Worm (Caenorhabditis elegans) whole organism, L1 larva: ENCODE measurements around the gene aak-1.

ENCODE experiments used
- C16A3.4 ChIP-seq: fragments of 150-350 bp; optimal IDR thresholded peaks from 2 replicates; lab custom pipeline; 2014; ENCODE audit warnings: missing biosample characterization, missing genetic modification characterization
- Y116A8C.19 ChIP-seq: sonication (generic microtip); optimal IDR thresholded peaks from 2 replicates; lab custom pipeline; 2016; ENCODE audit warnings: missing compliant biosample characterization, missing genetic modification characterization, borderline replicate concordance
- aly-2 ChIP-seq: fragments of 150-350 bp; optimal IDR thresholded peaks from 2 replicates; lab custom pipeline; 2014; ENCODE audit warnings: missing biosample characterization, missing genetic modification characterization
- ama-1 ChIP-seq: fragments of 150-350 bp; optimal IDR thresholded peaks from 2 replicates; lab custom pipeline; 2014
- ceh-63 ChIP-seq: fragments of 200-800 bp; sonication (Bioruptor generic); optimal IDR thresholded peaks from 2 replicates; lab custom pipeline; 2018; ENCODE audit warnings: mild to moderate bottlenecking, missing genetic modification characterization, missing compliant biosample characterization
- ceh-82 ChIP-seq, 3 experiments: fragments of 150-350 bp in 1 of 3; sonication (generic microtip) in 2 of 3; optimal IDR thresholded peaks; 2 replicates each; lab custom pipeline; 2014 to 2017; ENCODE audit warnings: missing biosample characterization in 3 of 3, missing genetic modification characterization in 3 of 3
- ces-1 ChIP-seq: fragments of 150-350 bp; optimal IDR thresholded peaks from 2 replicates; lab custom pipeline; 2014; ENCODE audit warnings: missing biosample characterization, missing genetic modification reagents, missing genetic modification characterization
- dpl-1 ChIP-seq, 3 experiments: fragments of 150-350 bp in 2 of 3; sonication (generic microtip) in 1 of 3; optimal IDR thresholded peaks; 2 replicates each; lab custom pipeline; 2014 to 2017; ENCODE audit warnings: missing biosample characterization in 3 of 3, missing genetic modification characterization in 3 of 3, missing genetic modification reagents in 3 of 3
- dsc-1 ChIP-seq: sonication (generic microtip); optimal IDR thresholded peaks from 2 replicates; lab custom pipeline; 2016; ENCODE audit warnings: mild to moderate bottlenecking, missing genetic modification characterization, missing compliant biosample characterization
- efl-1 ChIP-seq, 4 experiments: fragments of 150-350 bp; optimal IDR thresholded peaks in 3 of 4; peaks in 1 of 4; 1 replicate in 1 of 4; 2 replicates in 3 of 4; lab custom pipeline; 2014; ENCODE audit warnings: missing biosample characterization in 2 of 4, missing genetic modification characterization in 2 of 4, missing genetic modification reagents in 2 of 4
- egl-13 ChIP-seq: sonication (generic microtip); optimal IDR thresholded peaks from 2 replicates; lab custom pipeline; 2016; ENCODE audit warnings: missing genotype, missing genetic modification reagents, missing genetic modification characterization, missing compliant biosample characterization
- elt-2 ChIP-seq: sonication (generic microtip); optimal IDR thresholded peaks from 2 replicates; lab custom pipeline; 2016; ENCODE audit warnings: missing genetic modification characterization, mild to moderate bottlenecking, inconsistent platforms, missing compliant biosample characterization, missing genetic modification reagents
- elt-3 ChIP-seq, 6 experiments: fragments of 150-350 bp in 1 of 6; sonication (generic microtip); optimal IDR thresholded peaks; 2 replicates each; lab custom pipeline; 2017 to 2018; ENCODE audit warnings: missing biosample characterization in 6 of 6, missing genetic modification characterization in 6 of 6, inconsistent platforms in 1 of 6
- fkh-10 ChIP-seq: sonication (generic microtip); optimal IDR thresholded peaks from 2 replicates; lab custom pipeline; 2017; ENCODE audit warnings: missing biosample characterization, missing genetic modification reagents, missing genetic modification characterization
- fkh-8 ChIP-seq: sonication (generic microtip); optimal IDR thresholded peaks from 2 replicates; lab custom pipeline; 2016; ENCODE audit warnings: mild to moderate bottlenecking, missing genetic modification characterization, missing compliant biosample characterization
- fos-1 ChIP-seq: fragments of 150-350 bp; optimal IDR thresholded peaks from 2 replicates; lab custom pipeline; 2014; ENCODE audit warnings: missing biosample characterization, missing genetic modification characterization
- jun-1 ChIP-seq: fragments of 150-350 bp; optimal IDR thresholded peaks from 2 replicates; lab custom pipeline; 2014; ENCODE audit warnings: missing biosample characterization, missing genetic modification reagents, missing genetic modification characterization
- lin-13 ChIP-seq: fragments of 150-350 bp; optimal IDR thresholded peaks from 2 replicates; lab custom pipeline; 2014; ENCODE audit warnings: missing biosample characterization, missing genetic modification reagents, missing genetic modification characterization
- lin-14 ChIP-seq: fragments of 200-800 bp; sonication (Bioruptor generic); optimal IDR thresholded peaks from 2 replicates; lab custom pipeline; 2018; ENCODE audit warnings: mild to moderate bottlenecking, missing genetic modification characterization, moderate library complexity, missing compliant biosample characterization
- lin-35 ChIP-seq, 2 experiments: fragments of 150-350 bp; optimal IDR thresholded peaks; 2 replicates each; lab custom pipeline; 2014; ENCODE audit warnings: missing biosample characterization in 2 of 2, missing genetic modification characterization in 2 of 2, missing genetic modification reagents in 2 of 2
- lsy-2 ChIP-seq, 2 experiments: fragments of 150-350 bp; optimal IDR thresholded peaks; 2 replicates each; lab custom pipeline; 2014; ENCODE audit warnings: missing biosample characterization in 2 of 2, missing genetic modification characterization in 2 of 2
- mdl-1 ChIP-seq, 2 experiments: fragments of 150-350 bp; optimal IDR thresholded peaks; 2 replicates each; lab custom pipeline; 2014 to 2017; ENCODE audit warnings: missing biosample characterization in 2 of 2, missing genetic modification characterization in 2 of 2, inconsistent platforms in 1 of 2
- mef-2 ChIP-seq: fragments of 150-350 bp; optimal IDR thresholded peaks from 2 replicates; lab custom pipeline; 2014; ENCODE audit warnings: missing biosample characterization, missing genetic modification characterization
- mep-1 ChIP-seq: fragments of 150-350 bp; optimal IDR thresholded peaks from 2 replicates; lab custom pipeline; 2014; ENCODE audit warnings: missing biosample characterization, missing genetic modification characterization
- nhr-11 ChIP-seq: fragments of 150-350 bp; optimal IDR thresholded peaks from 2 replicates; lab custom pipeline; 2014; ENCODE audit warnings: missing biosample characterization, missing genetic modification characterization
- nhr-19 ChIP-seq: fragments of 200-800 bp; sonication (Bioruptor generic); conservative IDR thresholded peaks from 2 replicates; pipeline ENCODE4 v1.3.6; 2022; ENCODE audit warnings: missing genetic modification characterization, missing compliant biosample characterization
- nhr-20 ChIP-seq: sonication (generic microtip); optimal IDR thresholded peaks from 2 replicates; lab custom pipeline; 2016; ENCODE audit warnings: mild to moderate bottlenecking, missing genetic modification characterization, missing compliant biosample characterization
- nhr-237 ChIP-seq: fragments of 150-350 bp; optimal IDR thresholded peaks from 2 replicates; lab custom pipeline; 2014; ENCODE audit warnings: missing biosample characterization, missing genetic modification characterization
- nhr-71 ChIP-seq: sonication (generic microtip); optimal IDR thresholded peaks from 2 replicates; lab custom pipeline; 2016; ENCODE audit warnings: mild to moderate bottlenecking, missing genetic modification characterization, moderate library complexity, missing compliant biosample characterization
- nhr-76 ChIP-seq: sonication (generic microtip); optimal IDR thresholded peaks from 2 replicates; lab custom pipeline; 2017; ENCODE audit warnings: missing biosample characterization, missing genetic modification characterization
- nhr-77 ChIP-seq: fragments of 150-350 bp; optimal IDR thresholded peaks from 2 replicates; lab custom pipeline; 2014; ENCODE audit warnings: missing biosample characterization, missing genetic modification characterization
- nhr-85 ChIP-seq: sonication (generic microtip); peaks from one replicate; lab custom pipeline; 2016; ENCODE audit warnings: missing genetic modification characterization, inconsistent platforms, missing compliant biosample characterization
- nhr-90 ChIP-seq: sonication (generic microtip); optimal IDR thresholded peaks from 2 replicates; lab custom pipeline; 2016; ENCODE audit warnings: mild to moderate bottlenecking, missing genetic modification characterization, missing compliant biosample characterization; ENCODE audit not compliant: poor library complexity
- rnt-1 ChIP-seq: sonication (generic microtip); optimal IDR thresholded peaks from 2 replicates; lab custom pipeline; 2016; ENCODE audit warnings: mild to moderate bottlenecking, missing genetic modification characterization, moderate library complexity, missing compliant biosample characterization
- skn-1 ChIP-seq: fragments of 150-350 bp; optimal IDR thresholded peaks from 2 replicates; lab custom pipeline; 2014; ENCODE audit warnings: missing biosample characterization, missing genetic modification characterization
- snpc-4 ChIP-seq: fragments of 150-350 bp; optimal IDR thresholded peaks from 2 replicates; lab custom pipeline; 2014; ENCODE audit warnings: missing biosample characterization, missing genetic modification characterization
- snu-23 ChIP-seq: sonication (generic microtip); optimal IDR thresholded peaks from 2 replicates; lab custom pipeline; 2016; ENCODE audit warnings: missing genetic modification characterization, missing compliant biosample characterization
- sox-4 ChIP-seq: sonication (generic microtip); optimal IDR thresholded peaks from 2 replicates; lab custom pipeline; 2016; ENCODE audit warnings: missing genetic modification characterization, missing compliant biosample characterization
- swsn-7 ChIP-seq: sonication (generic microtip); optimal IDR thresholded peaks from 2 replicates; lab custom pipeline; 2016; ENCODE audit warnings: missing genetic modification characterization, missing compliant biosample characterization
- tbx-2 ChIP-seq: sonication (generic microtip); optimal IDR thresholded peaks from 2 replicates; lab custom pipeline; 2016; ENCODE audit warnings: missing genetic modification characterization, missing compliant biosample characterization
- unc-130 ChIP-seq: fragments of 150-350 bp; optimal IDR thresholded peaks from 2 replicates; lab custom pipeline; 2017; ENCODE audit warnings: missing biosample characterization, missing genetic modification characterization, inconsistent platforms
- unc-30 ChIP-seq: sonication (generic microtip); optimal IDR thresholded peaks from 2 replicates; lab custom pipeline; 2017; ENCODE audit warnings: missing biosample characterization, missing genetic modification characterization
- unc-62 ChIP-seq: fragments of 150-350 bp; optimal IDR thresholded peaks from 2 replicates; lab custom pipeline; 2014; ENCODE audit warnings: missing biosample characterization, missing genetic modification reagents, missing genetic modification characterization
- unc-98 ChIP-seq: fragments of 200-800 bp; sonication (Bioruptor generic); IDR thresholded peaks from 2 replicates; pipeline ENCODE4 v1.3.6; 2022; ENCODE audit warnings: missing genetic modification characterization, missing compliant biosample characterization
- xbp-1 ChIP-seq: sonication (generic microtip); optimal IDR thresholded peaks from 2 replicates; lab custom pipeline; 2016; ENCODE audit warnings: missing genetic modification characterization, missing compliant biosample characterization

The aak-1 gene

ce11 chrIII:8791235-8791634, 30.3 kb upstream of the aak-1 start, which contains the start of the genes zfp-1 and F54F2.14:
Gene zfp-1, plus strand, starts transcription at chrIII:8791535.
Gene F54F2.14, plus strand, starts transcription at chrIII:8791546.
- TF ChIP-seq nhr-20 (no peak), nhr-237 (tag; lab: Kevin White, UChicago) (no peak), nhr-90 (no peak), ces-1 (GFP tag; lab: Kevin White, UChicago) (no peak)

ce11 chrIII:8788690-8789089, 27.8 kb upstream of the aak-1 start:
- TF ChIP-seq dsc-1 (tag; lab: Kevin White, UChicago), result peak; percentile 7
- peak; percentile 45 for TF ChIP-seq lin-14 (GFP tag; lab: Kevin White, UChicago)
- TF ChIP-seq rnt-1, result peak; percentile 21
- TF ChIP-seq nhr-85 (tag; lab: Kevin White, UChicago), result no peak
- TF ChIP-seq efl-1 (optimal IDR thresholded peaks at IDR 0.05; lab: Kevin White, UChicago), result no peak
- TF ChIP-seq efl-1 (GFP tag; optimal IDR thresholded peaks at IDR 0.05 in 1 of 2; lab: Kevin White, UChicago), result peak in 1 of 2 experiments; percentile 67

- TF ChIP-seq unc-30 (tag; lab: Kevin White, UChicago), result no peak
- TF ChIP-seq mef-2 (tag; lab: Kevin White, UChicago), result no peak
- no peak for TF ChIP-seq fos-1 (tag; lab: Kevin White, UChicago)
These were observed 25.2 kb upstream of the aak-1 start, which contains the start of gene K02D10.8 for ce11 chrIII:8786077-8786476. Gene K02D10.8, plus strand, starts transcription at chrIII:8786377.

ce11 chrIII:8785426-8785825, 24.5 kb upstream of the aak-1 start:
- TF ChIP-seq unc-62 (GFP tag; lab: Kevin White, UChicago) (no peak), snpc-4 (tag; lab: Kevin White, UChicago) (peak; percentile 0), nhr-19 (GFP tag; lab: Robert Waterston, UW) (peak; percentile 58; the same call in 1 of the 2 replicates), C16A3.4 (tag; lab: Kevin White, UChicago) (peak; percentile 29), swsn-7 (tag; lab: Kevin White, UChicago) (peak; percentile 41), skn-1 (tag; lab: Kevin White, UChicago) (peak; percentile 44), efl-1 (optimal IDR thresholded peaks at IDR 0.05; lab: Kevin White, UChicago) (peak; percentile 49 to 58), efl-1 (GFP tag; optimal IDR thresholded peaks at IDR 0.05 in 1 of 2; lab: Kevin White, UChicago) (peak; percentile 43 to 95), fos-1 (tag; lab: Kevin White, UChicago) (no peak), nhr-20 (peak; percentile 69), elt-3 (tag; optimal IDR thresholded peaks at IDR 0.05; lab: Kevin White, UChicago) (no peak), ama-1 (no peak), fkh-8 (tag; lab: Kevin White, UChicago) (peak; percentile 81), unc-98 (0 out of 2 replicates have a peak, but pooled peaks have one; percentile 36), tbx-2 (tag; lab: Kevin White, UChicago) (peak; percentile 70), lin-13 (peak; percentile 42), nhr-237 (tag; lab: Kevin White, UChicago) (no peak), nhr-76 (tag; lab: Kevin White, UChicago) (no peak), lsy-2 (tag; optimal IDR thresholded peaks at IDR 0.05; lab: Kevin White, UChicago) (peak; percentile 42 to 81), unc-130 (tag; lab: Kevin White, UChicago) (peak; percentile 45), lin-14 (GFP tag; lab: Kevin White, UChicago) (peak; percentile 91), nhr-11 (peak; percentile 20), jun-1 (peak; percentile 63), mep-1 (tag; lab: Kevin White, UChicago) (peak; percentile 59), dsc-1 (tag; lab: Kevin White, UChicago) (peak; percentile 51), Y116A8C.19 (no peak), rnt-1 (peak; percentile 73), snu-23 (peak; percentile 57), aly-2 (tag; lab: Kevin White, UChicago) (no peak), dpl-1 (GFP tag; optimal IDR thresholded peaks at IDR 0.05; lab: Kevin White, UChicago) (peak; percentile 23 to 39 (median 32)), nhr-85 (tag; lab: Kevin White, UChicago) (no peak), elt-2 (tag; lab: Kevin White, UChicago) (peak; percentile 36), ceh-63 (GFP tag; lab: Kevin White, UChicago) (no peak), xbp-1 (tag; lab: Kevin White, UChicago) (peak; percentile 27), nhr-90 (no peak), fkh-10 (GFP tag; lab: Kevin White, UChicago) (peak; percentile 7), lin-35 (GFP tag; optimal IDR thresholded peaks at IDR 0.05; lab: Kevin White, UChicago) (peak; percentile 48 to 62), mdl-1 (tag; optimal IDR thresholded peaks at IDR 0.05; lab: Kevin White, UChicago) (peak in 1 of 2 experiments; percentile 96), ceh-82 (tag; optimal IDR thresholded peaks at IDR 0.05; lab: Kevin White, UChicago) (peak in 2 of 3 experiments; percentile 16 to 54), nhr-77 (tag; lab: Kevin White, UChicago) (peak; percentile 32), nhr-71 (tag; lab: Kevin White, UChicago) (peak; percentile 85), sox-4 (peak; percentile 33), egl-13 (tag; lab: Kevin White, UChicago) (peak; percentile 39)
